Worm (Caenorhabditis elegans): ENCODE data around the gene pph-1.

Gene pph-1

ce11 chrV:10702249-10702648, at the start of gene pph-1:
Gene pph-1, plus strand, starts transcription at chrV:10702549.
- TF ChIP-seq vab-15 (tag; optimal IDR thresholded peaks at IDR 0.05) (no peak), blmp-1 (tag; optimal IDR thresholded peaks at IDR 0.05) (peak; percentile 44), lin-14 (GFP tag; optimal IDR thresholded peaks at IDR 0.05) (peak; percentile 28)

ce11 chrV:10654165-10654564, 48.2 kb upstream of the pph-1 start, which contains the start of gene ugt-35:
Gene ugt-35, minus strand, starts transcription at chrV:10654265.
- TF ChIP-seq nhr-19 (GFP tag; conservative IDR thresholded peaks at IDR 0.05) (no peak), lin-35 (GFP tag; optimal IDR thresholded peaks at IDR 0.05) (no peak), dpl-1 (GFP tag; optimal IDR thresholded peaks at IDR 0.05) (no peak), nhr-76 (tag; optimal IDR thresholded peaks at IDR 0.05) (no peak), jun-1 (tag; optimal IDR thresholded peaks at IDR 0.05) (no peak), nhr-11 (tag; optimal IDR thresholded peaks at IDR 0.05) (no peak), fkh-4 (tag; optimal IDR thresholded peaks at IDR 0.05; ENCODE audit: borderline replicate concordance) (no peak), hlh-4 (tag; optimal IDR thresholded peaks at IDR 0.05) (no peak), nhr-85 (tag) (no peak), ceh-8 (GFP tag; optimal IDR thresholded peaks at IDR 0.05) (no peak), nhr-77 (tag; optimal IDR thresholded peaks at IDR 0.05) (no peak), F16B12.6 (tag; optimal IDR thresholded peaks at IDR 0.05) (no peak)

- TF ChIP-seq nhr-20 (tag; optimal IDR thresholded peaks at IDR 0.05) (peak; percentile 43), zip-4 (GFP tag; optimal IDR thresholded peaks at IDR 0.05) (no peak), efl-1 (optimal IDR thresholded peaks at IDR 0.05) (no peak), efl-1 (GFP tag; optimal IDR thresholded peaks at IDR 0.05 in 1 of 2) (no peak)
These were observed 45.4 kb upstream of the pph-1 start, which contains the start of gene ugt-34 for ce11 chrV:10656958-10657357. Gene ugt-34, minus strand, starts transcription at chrV:10656978.

- peak; percentile 32 for TF ChIP-seq blmp-1 (tag; optimal IDR thresholded peaks at IDR 0.05)
- no peak for TF ChIP-seq nhr-76 (tag; optimal IDR thresholded peaks at IDR 0.05)
- peak in 1 of 3 experiments; percentile 19 for TF ChIP-seq dpl-1 (GFP tag; optimal IDR thresholded peaks at IDR 0.05)
- TF ChIP-seq mab-9 (GFP tag; IDR thresholded peaks at IDR 0.05) = no peak
- no peak for TF ChIP-seq unc-62 (GFP tag; optimal IDR thresholded peaks at IDR 0.05)
- no peak for TF ChIP-seq mef-2 (tag; optimal IDR thresholded peaks at IDR 0.05)
- TF ChIP-seq hlh-17 (GFP tag; optimal IDR thresholded peaks at IDR 0.05; ENCODE audit: borderline replicate concordance) = no peak
- no peak for TF ChIP-seq fkh-10 (GFP tag; optimal IDR thresholded peaks at IDR 0.05)
- TF ChIP-seq jun-1 (tag; optimal IDR thresholded peaks at IDR 0.05) = no peak
- no peak for TF ChIP-seq nhr-77 (tag; optimal IDR thresholded peaks at IDR 0.05)
- TF ChIP-seq mdl-1 (tag; optimal IDR thresholded peaks at IDR 0.05) = no peak
- TF ChIP-seq pag-3 (tag; optimal IDR thresholded peaks at IDR 0.05; ENCODE audit: borderline replicate concordance, insufficient read depth) = no peak
- TF ChIP-seq lsy-2 (tag; optimal IDR thresholded peaks at IDR 0.05) = no peak
- TF ChIP-seq nhr-84 (tag; optimal IDR thresholded peaks at IDR 0.05) = no peak
- TF ChIP-seq grh-1 (GFP tag; IDR thresholded peaks at IDR 0.05) = no peak
- no peak for TF ChIP-seq dsc-1 (tag; optimal IDR thresholded peaks at IDR 0.05)
- TF ChIP-seq aha-1 (tag; optimal IDR thresholded peaks at IDR 0.05) = no peak
- no peak for TF ChIP-seq swsn-7 (tag; optimal IDR thresholded peaks at IDR 0.05)
- no peak for TF ChIP-seq unc-86 (tag; optimal IDR thresholded peaks at IDR 0.05)
- 0 out of 2 replicates have a peak, but pooled peaks have one; percentile 4 for TF ChIP-seq nhr-19 (GFP tag; conservative IDR thresholded peaks at IDR 0.05)
- no peak for TF ChIP-seq egl-13 (tag; optimal IDR thresholded peaks at IDR 0.05)
- no peak for TF ChIP-seq ceh-8 (GFP tag; optimal IDR thresholded peaks at IDR 0.05)
- TF ChIP-seq F16B12.6 (tag; optimal IDR thresholded peaks at IDR 0.05) = peak; percentile 76
- no peak for TF ChIP-seq C34B4.2 (tag; optimal IDR thresholded peaks at IDR 0.05)
- TF ChIP-seq zag-1 (tag; optimal IDR thresholded peaks at IDR 0.05) = no peak
- no peak for TF ChIP-seq ceh-88 (GFP tag; IDR thresholded peaks at IDR 0.05)
- no peak for TF ChIP-seq skn-1 (tag; optimal IDR thresholded peaks at IDR 0.05)
- TF ChIP-seq nhr-20 (tag; optimal IDR thresholded peaks at IDR 0.05) = no peak
- TF ChIP-seq lin-39 (tag; optimal IDR thresholded peaks at IDR 0.05) = no peak
- TF ChIP-seq fos-1 (tag; optimal IDR thresholded peaks at IDR 0.05) = no peak
- TF ChIP-seq C04F5.9 (tag; optimal IDR thresholded peaks at IDR 0.05) = no peak
- TF ChIP-seq aly-2 (tag; optimal IDR thresholded peaks at IDR 0.05) = no peak
- no peak for TF ChIP-seq C16A3.4 (tag; optimal IDR thresholded peaks at IDR 0.05)
- TF ChIP-seq elt-3 (tag; optimal IDR thresholded peaks at IDR 0.05) = no peak
- TF ChIP-seq pax-3 (tag; optimal IDR thresholded peaks at IDR 0.05) = no peak
- no peak for TF ChIP-seq pqm-1 (tag; optimal IDR thresholded peaks at IDR 0.05)
- no peak for TF ChIP-seq sox-4 (tag; optimal IDR thresholded peaks at IDR 0.05)
These were observed 44.4 kb upstream of the pph-1 start, which contains the start of gene tut-2 for ce11 chrV:10657959-10658358. Gene tut-2, plus strand, starts transcription at chrV:10658235.

All from whole organism, L1 larva.